Worm (Caenorhabditis elegans): Measurements from ENCODE around the gene C25F9.12.

- TF ChIP-seq sea-2 (GFP tag; optimal IDR thresholded peaks at IDR 0.05), result no peak
- TF ChIP-seq ZK546.5 (tag; optimal IDR thresholded peaks at IDR 0.05), result no peak
Measured at ce11 chrV:19428936-19429335, 26.2 kb upstream of the C25F9.12 start.

All from whole organism, L3 larva.